Fruit fly (Drosophila melanogaster): ENCODE results near the gene eIF4E1.

Gene eIF4E1

dm6 chr3L:9425838-9426237 is 23.6 kb upstream of the eIF4E1 start:
- TF ChIP-seq Hnf4 (GFP tag; optimal IDR thresholded peaks at IDR 0.05), result no peak
- TF ChIP-seq woc (GFP tag; optimal IDR thresholded peaks at IDR 0.05), result no peak
- no peak for TF ChIP-seq br (GFP tag; optimal IDR thresholded peaks at IDR 0.05)
- TF ChIP-seq GATAd (GFP tag; optimal IDR thresholded peaks at IDR 0.05), result no peak
- no peak for TF ChIP-seq Abd-B (GFP tag; optimal IDR thresholded peaks at IDR 0.05)
- TF ChIP-seq dsf (GFP tag; optimal IDR thresholded peaks at IDR 0.05; ENCODE audit: borderline replicate concordance), result no peak
- TF ChIP-seq CG32264 (GFP tag; optimal IDR thresholded peaks at IDR 0.05), result no peak
- no peak for TF ChIP-seq Mio (GFP tag; optimal IDR thresholded peaks at IDR 0.05)
- TF ChIP-seq Hr78 (GFP tag; optimal IDR thresholded peaks at IDR 0.05), result no peak
- TF ChIP-seq dl (GFP tag; optimal IDR thresholded peaks at IDR 0.05; ENCODE audit: insufficient read depth in 1 of 2, partially characterized antibody in 2 of 2), result no peak
- TF ChIP-seq h (GFP tag; optimal IDR thresholded peaks at IDR 0.05), result no peak
- no peak for TF ChIP-seq usp (GFP tag; optimal IDR thresholded peaks at IDR 0.05)
- TF ChIP-seq Jra (GFP tag; optimal IDR thresholded peaks at IDR 0.05), result no peak
- TF ChIP-seq lola (GFP tag; optimal IDR thresholded peaks at IDR 0.05), result no peak

- TF ChIP-seq brk (GFP tag; optimal IDR thresholded peaks at IDR 0.05) (peak; percentile 62), Myc (optimal IDR thresholded peaks at IDR 0.05) (no peak), foxo (GFP tag; optimal IDR thresholded peaks at IDR 0.05) (peak in 1 of 2 experiments; percentile 14), CrebA (GFP tag; optimal IDR thresholded peaks at IDR 0.05; ENCODE audit: borderline replicate concordance) (no peak), lola (GFP tag; optimal IDR thresholded peaks at IDR 0.05) (no peak), OdsH (GFP tag; optimal IDR thresholded peaks at IDR 0.05) (peak; percentile 8), Sp1 (GFP tag; optimal IDR thresholded peaks at IDR 0.05) (peak; percentile 4), sage (GFP tag; optimal IDR thresholded peaks at IDR 0.05) (peak; percentile 8), Jra (GFP tag; optimal IDR thresholded peaks at IDR 0.05) (no peak)
Measured at dm6 chr3L:9424528-9424911, 22.3 kb upstream of the eIF4E1 start.

- TF ChIP-seq GATAd (GFP tag; optimal IDR thresholded peaks at IDR 0.05), result no peak
- TF ChIP-seq br (GFP tag; optimal IDR thresholded peaks at IDR 0.05), result no peak
- no peak for TF ChIP-seq Rel (GFP tag; optimal IDR thresholded peaks at IDR 0.05)
- peak; percentile 76 for TF ChIP-seq Rel (tag; optimal IDR thresholded peaks at IDR 0.05)
Measured at dm6 chr3L:9423757-9424527, 21.7 kb upstream of the eIF4E1 start.

- TF ChIP-seq foxo (GFP tag; optimal IDR thresholded peaks at IDR 0.05), result peak; percentile 94 to 99
- peak; percentile 97 for TF ChIP-seq sage (GFP tag; optimal IDR thresholded peaks at IDR 0.05)
- TF ChIP-seq OdsH (GFP tag; optimal IDR thresholded peaks at IDR 0.05), result peak; percentile 98
- TF ChIP-seq Abd-B (GFP tag; optimal IDR thresholded peaks at IDR 0.05), result no peak
- TF ChIP-seq br (GFP tag; optimal IDR thresholded peaks at IDR 0.05), result peak; percentile 99
- peak; percentile 76 for TF ChIP-seq Mio (GFP tag; optimal IDR thresholded peaks at IDR 0.05)
- peak; percentile 98 for TF ChIP-seq sv (GFP tag; optimal IDR thresholded peaks at IDR 0.05)
- TF ChIP-seq GATAd (GFP tag; optimal IDR thresholded peaks at IDR 0.05), result peak; percentile 90
- peak; percentile 98 for TF ChIP-seq HLH106 (tag; optimal IDR thresholded peaks at IDR 0.05)
- peak; percentile 99 for TF ChIP-seq h (GFP tag; optimal IDR thresholded peaks at IDR 0.05)
- peak; percentile 98 for TF ChIP-seq Sp1 (GFP tag; optimal IDR thresholded peaks at IDR 0.05)
- peak; percentile 98 for TF ChIP-seq ey (GFP tag; optimal IDR thresholded peaks at IDR 0.05)
- TF ChIP-seq tai (GFP tag; optimal IDR thresholded peaks at IDR 0.05), result peak; percentile 92
- no peak for TF ChIP-seq Dif (GFP tag; optimal IDR thresholded peaks at IDR 0.05; ENCODE audit: partially characterized antibody)
- peak; percentile 95 for TF ChIP-seq dmrt93B (GFP tag; optimal IDR thresholded peaks at IDR 0.05)
- peak; percentile 95 for TF ChIP-seq woc (GFP tag; optimal IDR thresholded peaks at IDR 0.05)
- TF ChIP-seq Rel (GFP tag; optimal IDR thresholded peaks at IDR 0.05), result peak; percentile 96
- TF ChIP-seq Rel (tag; optimal IDR thresholded peaks at IDR 0.05), result peak; percentile 82
- no peak for TF ChIP-seq Hr83 (GFP tag; optimal IDR thresholded peaks at IDR 0.05; ENCODE audit: poor library complexity, severe bottlenecking)
- peak; percentile 96 for TF ChIP-seq Hnf4 (GFP tag; optimal IDR thresholded peaks at IDR 0.05)
- TF ChIP-seq Myc (optimal IDR thresholded peaks at IDR 0.05), result no peak
- TF ChIP-seq psq (GFP tag; optimal IDR thresholded peaks at IDR 0.05), result peak; percentile 97
- TF ChIP-seq Jra (GFP tag; optimal IDR thresholded peaks at IDR 0.05), result peak; percentile 97
- TF ChIP-seq Vsx2 (GFP tag; optimal IDR thresholded peaks at IDR 0.05; ENCODE audit: partially characterized antibody), result no peak
- TF ChIP-seq brk (GFP tag; optimal IDR thresholded peaks at IDR 0.05), result peak; percentile 95
- TF ChIP-seq CG9705 (GFP tag; optimal IDR thresholded peaks at IDR 0.05), result peak; percentile 95
- peak; percentile 94 for TF ChIP-seq Dfd (GFP tag; optimal IDR thresholded peaks at IDR 0.05)
- peak; percentile 93 for TF ChIP-seq dsf (GFP tag; optimal IDR thresholded peaks at IDR 0.05; ENCODE audit: borderline replicate concordance)
- peak; percentile 99 for TF ChIP-seq fru (GFP tag; optimal IDR thresholded peaks at IDR 0.05)
- TF ChIP-seq usp (GFP tag; optimal IDR thresholded peaks at IDR 0.05), result no peak
- peak; percentile 99 for TF ChIP-seq rgr (GFP tag; optimal IDR thresholded peaks at IDR 0.05)
- peak; percentile 98 for TF ChIP-seq CG32264 (GFP tag; optimal IDR thresholded peaks at IDR 0.05)
Measured at dm6 chr3L:9422636-9423419, 20.6 kb upstream of the eIF4E1 start, which contains the start of gene aay. Gene aay, plus strand, starts transcription at chr3L:9423253.
